Worm (Caenorhabditis elegans) whole organism, early embryonic: Measurements from ENCODE around the gene pax-2.

Experiments used
- B0310.2 ChIP-seq: sonication (generic microtip); optimal IDR thresholded peaks from 2 replicates; lab custom pipeline; 2016; ENCODE audit warnings: mild to moderate bottlenecking, missing genetic modification characterization, missing compliant biosample characterization
- F13C5.2 ChIP-seq: sonication (generic microtip); optimal IDR thresholded peaks from 2 replicates; lab custom pipeline; 2017; ENCODE audit warnings: mild to moderate bottlenecking, missing genetic modification characterization, inconsistent platforms, missing compliant biosample characterization
- aly-1 ChIP-seq: sonication (generic microtip); optimal IDR thresholded peaks from 2 replicates; lab custom pipeline; 2016; ENCODE audit warnings: missing genetic modification characterization, missing compliant biosample characterization
- ama-1 ChIP-seq: fragments of 150-350 bp; optimal IDR thresholded peaks from 2 replicates; lab custom pipeline; 2014
- ceh-13 ChIP-seq: fragments of 200-800 bp; sonication (Bioruptor generic); optimal IDR thresholded peaks from 2 replicates; lab custom pipeline; 2018; ENCODE audit warnings: mild to moderate bottlenecking, missing genetic modification characterization, missing compliant biosample characterization
- ceh-36 ChIP-seq: sonication (generic microtip); optimal IDR thresholded peaks from 2 replicates; lab custom pipeline; 2016; ENCODE audit warnings: missing genetic modification characterization, inconsistent platforms, missing compliant biosample characterization
- ets-7 ChIP-seq: sonication (generic microtip); optimal IDR thresholded peaks from 2 replicates; lab custom pipeline; 2016; ENCODE audit warnings: missing genotype, missing genetic modification characterization, missing compliant biosample characterization
- flt-1 ChIP-seq: fragments of 200-800 bp; sonication (Bioruptor generic); IDR thresholded peaks from 2 replicates; pipeline ENCODE4 v1.3.6; 2022; ENCODE audit warnings: missing genetic modification characterization, missing compliant biosample characterization
- hmbx-1 ChIP-seq: sonication (generic microtip); optimal IDR thresholded peaks from 2 replicates; lab custom pipeline; 2016; ENCODE audit warnings: mild to moderate bottlenecking, missing genetic modification characterization, missing compliant biosample characterization
- hmg-4 ChIP-seq: fragments of 200-800 bp; sonication (Bioruptor generic); optimal IDR thresholded peaks from 2 replicates; lab custom pipeline; 2018; ENCODE audit warnings: mild to moderate bottlenecking, missing genetic modification characterization, missing compliant biosample characterization
- hnd-1 ChIP-seq: sonication (generic microtip); optimal IDR thresholded peaks from 2 replicates; lab custom pipeline; 2016; ENCODE audit warnings: missing genetic modification characterization, missing compliant biosample characterization
- pes-1 ChIP-seq: fragments of 200-800 bp; sonication (Bioruptor generic); IDR thresholded peaks from 2 replicates; pipeline ENCODE4 v1.3.6; 2022; ENCODE audit warnings: missing genetic modification reagents, missing genetic modification characterization, missing compliant biosample characterization
- scrt-1 ChIP-seq: fragments of 200-800 bp; sonication (Bioruptor generic); IDR thresholded peaks from 2 replicates; pipeline ENCODE4 v1.3.6; 2022; ENCODE audit warnings: missing genetic modification characterization, missing compliant biosample characterization
- sea-1 ChIP-seq: fragments of 200-800 bp; sonication (Bioruptor generic); conservative IDR thresholded peaks from 2 replicates; pipeline ENCODE4 v1.3.6; 2022; ENCODE audit warnings: missing genetic modification characterization, missing compliant biosample characterization
- tbx-11 ChIP-seq: fragments of 200-800 bp; sonication (Bioruptor generic); IDR thresholded peaks from 2 replicates; pipeline ENCODE4 v1.3.6; 2022; ENCODE audit warnings: missing genetic modification characterization, missing compliant biosample characterization
- tbx-37 ChIP-seq: fragments of 200-800 bp; sonication (Bioruptor generic); conservative IDR thresholded peaks from 2 replicates; pipeline ENCODE4 v1.3.6; 2022; ENCODE audit warnings: missing genetic modification reagents, missing genetic modification characterization, missing compliant biosample characterization
- tra-4 ChIP-seq: sonication (generic microtip); optimal IDR thresholded peaks from 2 replicates; lab custom pipeline; 2017; ENCODE audit warnings: missing genetic modification characterization, missing compliant biosample characterization

The pax-2 gene

DNA sequence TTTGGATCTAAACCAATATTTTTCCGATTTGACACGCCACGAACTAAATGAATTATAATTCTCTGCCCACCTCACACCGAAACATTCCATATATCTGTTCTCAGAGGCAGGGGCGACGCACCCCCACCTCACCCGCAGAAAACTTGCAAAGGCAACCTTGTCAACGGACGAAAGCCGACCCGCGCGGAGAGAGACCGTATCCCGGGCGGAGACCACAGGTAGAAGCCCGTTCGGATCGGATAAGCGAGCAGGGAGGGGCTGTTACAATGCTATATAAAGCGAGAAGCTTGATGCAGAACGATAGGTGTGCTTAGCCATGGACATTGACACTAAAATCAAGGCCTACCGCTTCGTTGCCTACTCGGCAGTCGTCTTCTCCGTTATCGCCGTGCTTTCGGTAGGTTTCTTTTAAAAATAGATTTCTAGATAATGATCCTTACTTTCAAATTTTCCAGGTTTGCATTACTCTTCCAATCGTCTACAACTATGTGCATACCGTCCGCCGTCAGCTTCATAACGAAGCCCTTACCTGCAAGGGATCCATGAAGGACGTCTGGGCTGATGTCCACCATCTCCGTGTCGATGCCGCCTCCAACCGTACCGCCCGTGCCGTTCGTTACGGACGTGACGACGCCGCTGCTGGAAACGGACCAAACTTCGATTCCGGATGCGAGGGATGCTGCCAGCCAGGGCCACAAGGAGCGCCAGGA lies 31.3 kb upstream of the pax-2 start, which contains the start of the genes zipt-2.2 and dpy-13:
TSS of gene zipt-2.2 (minus strand) at position 51 of the 710 bp plus-strand sequence.
TSS of gene dpy-13 (plus strand) at position 300 of the 710 bp plus-strand sequence.
- TF ChIP-seq ama-1 (lab: Kevin White, UChicago), result no peak
- no peak for TF ChIP-seq scrt-1 (GFP tag; lab: Robert Waterston, UW)
- TF ChIP-seq sea-1, result no peak
- no peak for TF ChIP-seq tra-4 (tag; lab: Kevin White, UChicago)
- no peak for TF ChIP-seq aly-1 (tag; lab: Kevin White, UChicago)

DNA sequence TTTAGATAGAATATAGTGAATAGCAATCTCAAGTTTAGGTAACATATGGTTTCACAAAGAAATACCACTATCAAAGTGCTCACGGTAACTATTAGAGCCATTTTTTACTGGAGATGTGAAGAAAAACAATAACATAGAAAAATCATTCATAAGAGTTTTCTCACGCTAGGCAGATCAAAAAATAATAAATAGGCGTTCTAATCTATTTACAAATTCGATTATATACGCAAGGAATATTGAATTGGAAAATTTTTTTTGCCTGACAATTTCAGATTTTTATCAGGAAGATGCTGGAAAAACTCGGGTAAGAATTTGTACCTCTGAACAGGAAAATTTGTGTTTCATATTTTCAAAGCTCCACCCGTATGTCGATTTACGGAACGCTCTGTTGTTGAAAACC lies 23.7 kb upstream of the pax-2 start, which contains the start of gene srbc-70:
TSS of gene srbc-70 (minus strand) at position 101 of the 400 bp plus-strand sequence.
- TF ChIP-seq ama-1 (lab: Kevin White, UChicago) (no peak), F13C5.2 (no peak), tbx-37 (GFP tag; lab: Robert Waterston, UW) (no peak), scrt-1 (GFP tag; lab: Robert Waterston, UW) (no peak), ceh-36 (no peak), hmg-4 (GFP tag; lab: Kevin White, UChicago) (no peak), ets-7 (no peak), tra-4 (tag; lab: Kevin White, UChicago) (no peak), hnd-1 (tag; lab: Kevin White, UChicago) (no peak)

DNA sequence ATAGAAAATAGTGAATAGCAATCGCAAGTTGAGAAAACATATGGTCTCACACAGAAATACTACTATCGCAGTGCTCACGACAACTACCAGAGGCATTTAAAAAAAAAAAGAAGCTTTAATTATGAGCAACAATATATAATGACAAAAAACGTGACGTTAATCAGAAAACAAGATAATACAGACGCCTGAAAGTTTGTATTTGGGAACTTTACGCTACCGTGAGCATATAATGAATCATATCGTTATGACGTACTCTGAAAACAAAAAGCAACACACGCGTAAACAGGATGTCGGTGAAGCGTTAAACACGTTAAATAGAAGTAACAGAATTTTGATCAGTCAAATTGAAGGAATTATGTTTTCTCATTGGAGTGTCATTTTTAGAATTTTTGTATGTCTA lies 21.7 kb upstream of the pax-2 start, which contains the start of gene srbc-71:
TSS of gene srbc-71 (minus strand) at position 101 of the 400 bp plus-strand sequence.
- TF ChIP-seq sea-1, result no peak
- TF ChIP-seq pes-1 (GFP tag; lab: Robert Waterston, UW), result no peak
- no peak for TF ChIP-seq ceh-36
- no peak for TF ChIP-seq F13C5.2

DNA sequence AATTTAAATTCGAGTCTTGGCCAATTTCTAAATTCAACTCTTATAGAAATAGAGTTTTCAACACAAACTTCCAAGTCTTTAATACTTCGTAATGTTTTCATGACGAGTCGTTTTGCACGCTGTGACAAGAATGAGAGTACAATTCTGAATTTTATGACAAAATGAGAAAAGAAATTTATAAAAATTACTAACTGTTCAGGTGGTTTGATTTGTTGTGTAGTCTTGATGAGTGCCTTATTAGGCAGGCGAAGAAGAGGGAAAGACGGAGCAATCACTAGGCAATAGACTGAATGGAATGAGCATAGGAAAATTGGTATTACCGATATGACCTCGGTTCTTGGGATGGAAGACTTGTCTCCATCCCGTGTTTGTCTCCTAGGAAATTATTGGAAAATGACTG lies 15.8 kb upstream of the pax-2 start, which contains the start of gene F30B5.11:
TSS of gene F30B5.11 (minus strand) at position 101 of the 400 bp plus-strand sequence.
- TF ChIP-seq tra-4 (tag; lab: Kevin White, UChicago) (no peak), tbx-11 (no peak), aly-1 (tag; lab: Kevin White, UChicago) (no peak), F13C5.2 (no peak), ama-1 (lab: Kevin White, UChicago) (no peak), tbx-37 (GFP tag; lab: Robert Waterston, UW) (no peak), ets-7 (no peak), pes-1 (GFP tag; lab: Robert Waterston, UW) (no peak), B0310.2 (tag; lab: Kevin White, UChicago) (no peak), hmg-4 (GFP tag; lab: Kevin White, UChicago) (no peak), scrt-1 (GFP tag; lab: Robert Waterston, UW) (no peak), hmbx-1 (tag; lab: Kevin White, UChicago) (no peak), hnd-1 (tag; lab: Kevin White, UChicago) (no peak), ceh-13 (GFP tag; lab: Kevin White, UChicago) (no peak)

DNA sequence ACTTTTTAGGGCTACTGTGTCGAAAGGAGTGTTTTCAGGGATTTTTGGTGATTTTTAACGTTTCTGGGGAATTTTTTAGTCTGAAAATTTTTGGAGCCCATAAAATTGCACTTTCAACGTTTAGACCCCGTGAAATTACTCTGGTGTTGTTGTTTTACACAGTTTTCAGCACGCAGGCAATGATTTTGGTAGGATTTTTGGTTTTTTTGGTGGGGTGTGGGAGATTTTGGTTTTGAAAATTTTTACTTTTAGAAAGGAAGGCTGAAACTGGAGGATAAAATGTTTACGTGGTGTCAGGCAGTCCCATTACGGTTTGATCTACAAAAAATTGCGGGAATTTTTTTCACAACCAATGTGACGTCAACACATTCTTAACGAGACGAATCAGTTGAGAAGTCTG lies 14.1 kb upstream of the pax-2 start:
- TF ChIP-seq ama-1 (lab: Kevin White, UChicago), result no peak
- no peak for TF ChIP-seq ceh-36
- TF ChIP-seq hnd-1 (tag; lab: Kevin White, UChicago), result no peak
- no peak for TF ChIP-seq sea-1
- no peak for TF ChIP-seq scrt-1 (GFP tag; lab: Robert Waterston, UW)
- TF ChIP-seq hmg-4 (GFP tag; lab: Kevin White, UChicago), result no peak
- no peak for TF ChIP-seq ets-7
- no peak for TF ChIP-seq tra-4 (tag; lab: Kevin White, UChicago)
- TF ChIP-seq flt-1 (GFP tag; lab: Robert Waterston, UW), result no peak
- no peak for TF ChIP-seq aly-1 (tag; lab: Kevin White, UChicago)

DNA sequence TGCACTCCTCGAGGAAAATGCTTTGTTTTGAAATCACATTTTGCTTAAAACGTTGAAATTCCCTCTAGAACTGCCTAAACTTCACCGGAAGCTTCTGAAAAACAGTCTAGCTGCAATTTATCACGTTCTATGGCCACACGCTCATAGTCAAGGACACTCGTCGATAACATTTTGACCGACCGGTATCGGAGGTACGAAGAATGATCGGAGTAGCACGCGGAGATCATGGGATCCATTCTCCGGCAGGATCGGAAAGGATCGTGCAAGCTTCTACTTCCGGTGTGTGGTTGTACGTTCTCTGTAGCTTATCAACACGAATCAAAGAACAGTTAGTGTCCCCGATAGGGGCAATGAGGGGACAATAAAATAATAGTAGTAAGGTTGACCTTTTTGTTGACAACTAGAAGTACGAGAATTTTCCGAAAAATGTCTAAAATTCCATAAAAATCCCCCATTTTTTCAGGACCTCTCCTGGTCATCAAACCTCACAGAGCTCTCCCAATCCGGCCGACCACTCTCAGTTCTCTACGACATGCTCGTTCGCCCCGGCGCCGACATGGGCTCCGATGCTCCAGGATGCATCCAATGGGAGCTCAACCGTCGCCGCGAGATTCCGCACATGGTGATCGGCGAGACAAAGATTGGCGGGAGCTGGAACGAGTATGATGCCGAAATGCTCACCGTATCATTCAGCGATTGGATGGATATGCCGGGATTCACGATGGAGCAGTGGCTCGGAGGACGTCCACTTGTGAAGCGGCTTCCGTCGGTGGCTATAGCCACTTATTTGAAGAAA lies 12.1 kb upstream of the pax-2 start:
- TF ChIP-seq ets-7 (no peak), ama-1 (lab: Kevin White, UChicago) (no peak), F13C5.2 (no peak), scrt-1 (GFP tag; lab: Robert Waterston, UW) (no peak), B0310.2 (tag; lab: Kevin White, UChicago) (no peak), hnd-1 (tag; lab: Kevin White, UChicago) (no peak), tbx-11 (no peak), hmg-4 (GFP tag; lab: Kevin White, UChicago) (no peak), aly-1 (tag; lab: Kevin White, UChicago) (no peak), sea-1 (no peak), flt-1 (GFP tag; lab: Robert Waterston, UW) (no peak), ceh-13 (GFP tag; lab: Kevin White, UChicago) (no peak), ceh-36 (no peak), pes-1 (GFP tag; lab: Robert Waterston, UW) (no peak), tbx-37 (GFP tag; lab: Robert Waterston, UW) (no peak)

DNA sequence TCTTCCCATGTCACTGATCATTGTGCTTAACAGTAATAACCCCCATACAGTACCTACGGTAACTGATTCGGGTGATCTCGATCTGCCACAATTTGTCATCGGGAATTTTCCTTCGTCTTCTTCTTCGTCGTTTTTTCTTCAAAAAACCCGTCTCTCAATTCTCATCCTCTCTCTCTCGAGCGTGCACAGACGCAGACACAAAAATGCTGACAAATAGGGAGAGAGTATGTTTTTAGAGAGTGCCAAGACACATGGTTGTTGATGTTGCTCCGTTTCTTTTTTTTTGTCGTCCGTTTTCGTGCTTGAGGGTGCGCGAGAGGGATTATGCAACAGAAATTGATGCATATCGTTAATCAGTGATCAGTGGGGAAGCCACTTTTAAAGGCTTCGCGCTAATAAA lies 11.2 kb upstream of the pax-2 start:
- TF ChIP-seq flt-1 (GFP tag; lab: Robert Waterston, UW), result no peak
- no peak for TF ChIP-seq ceh-36
- no peak for TF ChIP-seq tbx-37 (GFP tag; lab: Robert Waterston, UW)
- no peak for TF ChIP-seq tra-4 (tag; lab: Kevin White, UChicago)
- TF ChIP-seq hmg-4 (GFP tag; lab: Kevin White, UChicago), result no peak
- TF ChIP-seq scrt-1 (GFP tag; lab: Robert Waterston, UW), result no peak
- TF ChIP-seq ama-1 (lab: Kevin White, UChicago), result no peak
- no peak for TF ChIP-seq ceh-13 (GFP tag; lab: Kevin White, UChicago)
- TF ChIP-seq ets-7, result no peak
- TF ChIP-seq F13C5.2, result no peak
- TF ChIP-seq hnd-1 (tag; lab: Kevin White, UChicago), result no peak
- no peak for TF ChIP-seq tbx-11
